Worm (Caenorhabditis elegans) whole organism, L4 larva: Measurements from ENCODE around the gene C24A8.6.

ENCODE experiments used
- nhr-28 ChIP-seq: fragments of 150-350 bp; optimal IDR thresholded peaks from 2 replicates; lab custom pipeline; 2014; ENCODE audit warnings: missing biosample characterization, missing genetic modification characterization
- pqm-1 ChIP-seq: sonication (generic microtip); optimal IDR thresholded peaks from 2 replicates; lab custom pipeline; 2017; ENCODE audit warnings: missing biosample characterization, missing genetic modification characterization

DNA sequence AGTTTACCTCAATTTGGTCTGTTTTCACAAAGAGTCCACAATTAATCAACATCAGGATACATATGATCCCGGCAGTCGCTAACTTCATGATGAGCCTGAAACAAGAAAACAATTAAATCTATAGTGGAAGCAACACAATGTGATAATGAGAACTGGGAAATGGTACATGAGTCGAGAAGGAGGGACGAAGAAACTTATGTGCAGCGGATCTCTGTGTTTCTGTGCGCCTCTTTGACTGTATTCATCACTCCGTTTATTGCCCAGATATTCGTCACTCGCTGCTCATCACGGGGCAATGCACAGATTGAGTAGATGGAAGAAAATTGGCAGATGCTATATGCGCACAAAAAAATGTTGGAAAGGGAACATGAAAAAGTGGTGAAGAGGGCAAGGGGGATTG is 34.0 kb upstream of the C24A8.6 start, which contains the start of gene R160.3:
- TF ChIP-seq pqm-1 (no peak), nhr-28 (no peak)
